Fruit fly (Drosophila melanogaster): Measurements from ENCODE around the gene Las.
A peak's percentile ranks its signal among the peaks of the same experiment; 100 is the strongest.

- TF ChIP-seq CG8159 (tag; optimal IDR thresholded peaks at IDR 0.05) (peak; percentile 64), CG10348 (GFP tag; IDR thresholded peaks at IDR 0.05) (no peak), Pif1B (GFP tag; optimal IDR thresholded peaks at IDR 0.05) (peak; percentile 14), Pif1A (GFP tag; optimal IDR thresholded peaks at IDR 0.05) (no peak)
These were observed 20.9 kb upstream of the Las start, which contains the start of gene CG5199 for dm6 chr3L:20452813-20453682.
